Worm (Caenorhabditis elegans): ENCODE results near the gene nhr-34.
A peak's percentile ranks its signal among the peaks of the same experiment; 100 is the strongest.

nhr-34 gene

ce11 chrIV:9653184-9653583 lies 22.3 kb downstream of the nhr-34 start, which contains the start of gene F58G6.3:
TSS of gene F58G6.3 (plus strand) at chrIV:9653535.
- peak; percentile 20 for TF ChIP-seq dve-1 (tag; optimal IDR thresholded peaks at IDR 0.05; ENCODE audit: insufficient read depth)
- no peak for TF ChIP-seq spr-3 (GFP tag; optimal IDR thresholded peaks at IDR 0.05)
- no peak for TF ChIP-seq nhr-237 (tag; optimal IDR thresholded peaks at IDR 0.05)
- no peak for TF ChIP-seq nhr-28 (tag; optimal IDR thresholded peaks at IDR 0.05)
- TF ChIP-seq lin-38 (GFP tag; IDR thresholded peaks at IDR 0.05): no peak
- TF ChIP-seq D1046.2 (GFP tag; IDR thresholded peaks at IDR 0.05): no peak
- TF ChIP-seq hlh-11 (tag; optimal IDR thresholded peaks at IDR 0.05): no peak
- TF ChIP-seq lsy-2 (tag; optimal IDR thresholded peaks at IDR 0.05): peak in 1 of 2 experiments; percentile 64
- no peak for TF ChIP-seq hmg-1.1 (GFP tag; IDR thresholded peaks at IDR 0.05)
- no peak for TF ChIP-seq lir-3 (tag; optimal IDR thresholded peaks at IDR 0.05)
- no peak for TF ChIP-seq nhr-76 (tag; optimal IDR thresholded peaks at IDR 0.05)
- TF ChIP-seq fos-1 (tag; optimal IDR thresholded peaks at IDR 0.05): no peak
- no peak for TF ChIP-seq daf-16 (GFP tag; optimal IDR thresholded peaks at IDR 0.05)
- TF ChIP-seq daf-16 (tag; optimal IDR thresholded peaks at IDR 0.05): peak; percentile 29
- TF ChIP-seq egl-27 (tag; optimal IDR thresholded peaks at IDR 0.05): no peak
- no peak for TF ChIP-seq mdt-29 (GFP tag; IDR thresholded peaks at IDR 0.05)
- TF ChIP-seq lin-39 (tag; optimal IDR thresholded peaks at IDR 0.05): no peak
- TF ChIP-seq spr-1 (tag; optimal IDR thresholded peaks at IDR 0.05): no peak
- TF ChIP-seq duxl-1 (tag; optimal IDR thresholded peaks at IDR 0.05; ENCODE audit: poor library complexity): no peak
- TF ChIP-seq snpc-4 (tag; optimal IDR thresholded peaks at IDR 0.05): no peak
- no peak for TF ChIP-seq T26A8.4 (GFP tag; IDR thresholded peaks at IDR 0.05)
- no peak for TF ChIP-seq ceh-62 (tag; optimal IDR thresholded peaks at IDR 0.05)
- peak; percentile 5 for TF ChIP-seq pqm-1 (tag; optimal IDR thresholded peaks at IDR 0.05)
- no peak for TF ChIP-seq jun-1 (tag; optimal IDR thresholded peaks at IDR 0.05)
- TF ChIP-seq zfp-2 (tag; optimal IDR thresholded peaks at IDR 0.05): no peak
- TF ChIP-seq zag-1 (tag; optimal IDR thresholded peaks at IDR 0.05): no peak
- no peak for TF ChIP-seq lin-1 (GFP tag; IDR thresholded peaks at IDR 0.05)
- TF ChIP-seq ZK337.2 (GFP tag; IDR thresholded peaks at IDR 0.05): no peak

- TF ChIP-seq nhr-10 (tag; optimal IDR thresholded peaks at IDR 0.05) (peak; percentile 22), dmd-9 (GFP tag; IDR thresholded peaks at IDR 0.05) (no peak), arid-1 (GFP tag; conservative IDR thresholded peaks at IDR 0.05) (no peak), unc-62 (GFP tag; optimal IDR thresholded peaks at IDR 0.05 in 1 of 2) (peak in 1 of 2 experiments; percentile 44), unc-62 (tag; optimal IDR thresholded peaks at IDR 0.05) (no peak), Y48G9A.11 (GFP tag; IDR thresholded peaks at IDR 0.05) (no peak), ceh-20 (GFP tag; IDR thresholded peaks at IDR 0.05) (0 out of 2 replicates have a peak, but pooled peaks have one; percentile 31), mep-1 (tag; optimal IDR thresholded peaks at IDR 0.05) (peak; percentile 75), lin-1 (GFP tag; IDR thresholded peaks at IDR 0.05) (peak; percentile 58; the same call in 1 of the 2 replicates), F44E2.7 (GFP tag; IDR thresholded peaks at IDR 0.05) (no peak), spr-1 (tag; optimal IDR thresholded peaks at IDR 0.05) (no peak), aha-1 (tag) (no peak), nhr-41 (GFP tag; IDR thresholded peaks at IDR 0.05) (no peak), nhr-42 (GFP tag; IDR thresholded peaks at IDR 0.05) (no peak), mdl-1 (tag; optimal IDR thresholded peaks at IDR 0.05) (peak in 1 of 2 experiments; percentile 16), F26F4.8 (GFP tag; conservative IDR thresholded peaks at IDR 0.05) (no peak), hlh-30 (tag; optimal IDR thresholded peaks at IDR 0.05; ENCODE audit: insufficient read depth) (peak; percentile 14), fkh-10 (GFP tag; optimal IDR thresholded peaks at IDR 0.05) (no peak), lin-29 (GFP tag; IDR thresholded peaks at IDR 0.05) (no peak), lin-38 (GFP tag; IDR thresholded peaks at IDR 0.05) (no peak), mxl-3 (GFP tag; optimal IDR thresholded peaks at IDR 0.05) (no peak), pqm-1 (tag; optimal IDR thresholded peaks at IDR 0.05) (peak; percentile 95), lin-13 (GFP tag; optimal IDR thresholded peaks at IDR 0.05) (no peak), tra-1 (GFP tag; IDR thresholded peaks at IDR 0.05) (no peak), daf-12 (tag; optimal IDR thresholded peaks at IDR 0.05) (no peak), madf-9 (GFP tag; conservative IDR thresholded peaks at IDR 0.05) (no peak), zip-2 (tag; optimal IDR thresholded peaks at IDR 0.05) (no peak), dpl-1 (GFP tag; optimal IDR thresholded peaks at IDR 0.05) (no peak), jun-1 (tag; optimal IDR thresholded peaks at IDR 0.05) (no peak), zag-1 (tag; optimal IDR thresholded peaks at IDR 0.05) (no peak), dve-1 (tag; optimal IDR thresholded peaks at IDR 0.05; ENCODE audit: insufficient read depth) (peak; percentile 90)
Measured at ce11 chrIV:9651234-9651633, 24.2 kb downstream of the nhr-34 start, which contains the start of gene chca-1. TSS of gene chca-1 (plus strand) at chrIV:9651394.

Measured in whole organism, L4 larva.